Worm (Caenorhabditis elegans): Measurements from ENCODE around the gene srbc-70.

- TF ChIP-seq T22C8.4 (GFP tag; IDR thresholded peaks at IDR 0.05) (no peak), ztf-29 (GFP tag; IDR thresholded peaks at IDR 0.05) (no peak)
Observed at ce11 chrIV:4177560-4177959, 50.3 kb downstream of the srbc-70 start.
